Fruit fly (Drosophila melanogaster) ovary, adult (tissue): Measurements from ENCODE around the gene Gr22f.

ENCODE experiments used
- CG17801 ChIP-seq: fragments of 200-800 bp; optimal IDR thresholded peaks from 2 replicates; lab custom pipeline; 2019; ENCODE audit warnings: missing biosample characterization, mild to moderate bottlenecking, missing genetic modification characterization, moderate library complexity; ENCODE audit not compliant: partially characterized antibody

Gr22f gene

DNA sequence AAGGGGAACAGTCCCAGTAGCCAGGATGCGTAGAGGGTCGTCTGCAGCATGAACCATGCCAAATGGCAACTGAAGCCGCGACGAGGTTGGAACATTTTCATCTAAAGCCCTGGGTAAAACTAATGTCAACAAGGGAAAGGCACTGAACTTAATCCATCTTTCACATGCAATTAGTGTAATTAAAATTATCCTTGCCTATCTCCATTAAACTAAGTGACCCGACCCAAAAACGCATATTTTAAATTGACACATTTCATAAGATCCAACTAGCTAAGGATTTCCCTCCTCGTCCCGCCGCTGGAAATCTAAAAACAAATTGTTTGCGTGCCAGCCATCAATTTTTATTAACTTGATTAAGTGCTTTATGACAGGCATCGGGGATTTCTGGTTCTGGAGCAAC, at the start of gene Gr22f:
TSS of gene Gr22f (minus strand) at position 101 of the 400 bp plus-strand sequence.
- TF ChIP-seq CG17801 (GFP tag; lab: Kevin White, UChicago), result no peak

dm6 chr2L:1794817-1795216, 38.6 kb upstream of the Gr22f start, which contains the start of gene Gr22a:
TSS of gene Gr22a (minus strand) at chr2L:1794917.
- TF ChIP-seq CG17801 (GFP tag; lab: Kevin White, UChicago), result no peak

- TF ChIP-seq CG17801 (GFP tag; lab: Kevin White, UChicago), result no peak
Observed at dm6 chr2L:1793168-1793567, 36.9 kb upstream of the Gr22f start, which contains the start of gene Gr22b. TSS of gene Gr22b (minus strand) at chr2L:1793268.

dm6 chr2L:1791723-1792122, 35.5 kb upstream of the Gr22f start, which contains the start of gene Gr22c:
TSS of gene Gr22c (minus strand) at chr2L:1791823.
- TF ChIP-seq CG17801 (GFP tag; lab: Kevin White, UChicago), result no peak

DNA sequence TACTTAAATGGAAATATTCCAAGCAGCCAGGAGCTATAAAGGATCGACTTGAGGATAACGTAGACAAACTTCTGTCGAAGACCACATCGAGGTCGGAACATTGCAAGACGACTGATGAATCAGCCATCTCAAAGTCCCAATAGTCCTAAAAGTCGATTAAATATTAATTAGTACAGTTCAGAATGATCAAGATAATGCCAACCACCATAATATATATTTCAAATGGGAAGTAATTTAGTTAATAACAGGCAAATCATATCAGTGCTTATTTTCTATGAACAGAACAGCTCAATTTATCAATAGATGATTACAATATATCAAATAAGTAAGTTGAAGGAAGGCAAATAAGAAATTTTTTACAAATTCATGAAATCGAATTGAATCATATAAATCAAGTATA, 34.0 kb upstream of the Gr22f start, which contains the start of gene Gr22d:
TSS of gene Gr22d (minus strand) at position 101 of the 400 bp plus-strand sequence.
- no peak for TF ChIP-seq CG17801 (GFP tag; lab: Kevin White, UChicago)

DNA sequence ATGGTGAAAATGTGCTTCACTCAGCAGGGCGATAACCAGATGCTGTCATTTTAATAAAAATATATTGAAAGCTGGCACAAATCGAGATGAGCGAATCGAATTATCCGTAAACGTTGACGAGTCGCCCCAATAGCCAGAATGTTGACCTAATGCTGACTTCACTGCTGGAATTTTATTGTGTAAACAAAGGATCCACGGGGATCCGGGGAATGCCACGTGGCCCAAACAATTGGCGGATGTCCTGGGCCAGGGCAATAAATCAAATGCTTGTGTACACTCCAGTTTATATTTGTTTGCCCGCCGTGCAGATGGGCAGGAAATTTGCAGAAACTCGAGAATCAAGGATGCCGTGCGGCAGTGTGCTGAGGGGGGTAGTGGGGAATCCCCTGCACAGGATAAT, 31.7 kb upstream of the Gr22f start:
- TF ChIP-seq CG17801 (GFP tag; lab: Kevin White, UChicago), result no peak

- no peak for TF ChIP-seq CG17801 (GFP tag; lab: Kevin White, UChicago)
Observed at dm6 chr2L:1783762-1784161, 27.5 kb upstream of the Gr22f start, which contains the start of gene Gr22e. TSS of gene Gr22e (plus strand) at chr2L:1784062.

- TF ChIP-seq CG17801 (GFP tag; lab: Kevin White, UChicago), result no peak
Observed at dm6 chr2L:1758853-1759252, 2.6 kb upstream of the Gr22f start, which contains the start of gene CG17650. TSS of gene CG17650 (minus strand) at chr2L:1759093.

dm6 chr2L:1751953-1752352, 4.3 kb downstream of the Gr22f start, which contains the start of the genes CG17712 and CG17648:
TSS of gene CG17712 (minus strand) at chr2L:1752122.
TSS of gene CG17648 (plus strand) at chr2L:1752308.
- TF ChIP-seq CG17801 (GFP tag; lab: Kevin White, UChicago), result no peak

DNA sequence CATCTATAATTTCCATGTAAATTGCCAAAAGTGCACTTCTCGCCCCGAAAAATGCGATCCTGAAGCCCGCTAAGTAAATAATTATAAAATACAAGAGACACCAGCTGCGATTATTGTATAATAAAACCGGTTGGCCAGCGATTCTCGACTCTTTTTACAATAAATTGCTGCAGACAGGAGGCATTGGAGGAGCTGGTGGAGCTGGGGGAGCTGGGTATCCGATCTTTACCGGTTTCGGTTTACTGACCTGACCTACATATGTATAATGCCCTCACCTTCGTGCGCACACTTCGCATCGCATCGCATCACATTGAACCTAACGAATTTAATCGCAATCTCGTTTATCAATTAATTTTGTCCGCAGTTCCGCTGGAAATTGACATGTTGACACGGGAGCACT, 7.8 kb downstream of the Gr22f start:
- TF ChIP-seq CG17801 (GFP tag; lab: Kevin White, UChicago), result no peak

DNA sequence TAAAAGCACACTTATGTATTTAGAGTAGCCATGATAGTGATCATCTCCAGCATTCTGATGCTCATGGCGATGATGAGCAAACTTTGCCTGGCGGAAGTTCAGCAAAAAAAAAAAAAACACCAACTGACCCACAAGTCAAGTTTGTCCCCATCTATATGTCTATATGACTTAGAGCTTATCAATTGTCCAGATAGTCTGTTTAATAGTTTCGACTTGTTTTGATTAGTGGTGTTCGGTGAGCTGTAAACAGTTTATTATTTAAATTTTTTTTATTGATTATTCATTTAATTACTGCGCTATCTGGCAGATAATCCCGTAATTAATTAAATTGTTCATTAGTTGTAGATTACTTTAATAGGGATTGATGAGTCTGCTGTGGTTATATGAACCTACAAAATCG, 12.5 kb downstream of the Gr22f start:
- no peak for TF ChIP-seq CG17801 (GFP tag; lab: Kevin White, UChicago)

dm6 chr2L:1740095-1740494, 16.2 kb downstream of the Gr22f start:
- TF ChIP-seq CG17801 (GFP tag; lab: Kevin White, UChicago), result no peak

- TF ChIP-seq CG17801 (GFP tag; lab: Kevin White, UChicago), result no peak
Observed at dm6 chr2L:1738054-1738453, 18.2 kb downstream of the Gr22f start.

- peak; percentile 63 for TF ChIP-seq CG17801 (GFP tag; lab: Kevin White, UChicago)
Observed at dm6 chr2L:1737057-1737581, 19.1 kb downstream of the Gr22f start.

dm6 chr2L:1735133-1735532, 21.1 kb downstream of the Gr22f start:
- TF ChIP-seq CG17801 (GFP tag; lab: Kevin White, UChicago), result no peak

dm6 chr2L:1733155-1733813, 23.0 kb downstream of the Gr22f start:
- TF ChIP-seq CG17801 (GFP tag; lab: Kevin White, UChicago), result no peak
